Worm (Caenorhabditis elegans) whole organism, mixed stage, embryonic: ENCODE measurements around the gene F43G6.10.

Experiments used
- bed-3 ChIP-seq: fragments of 200-800 bp; sonication (Bioruptor generic); optimal IDR thresholded peaks from 3 replicates; lab custom pipeline; 2018; ENCODE audit warnings: mild to moderate bottlenecking, missing genetic modification characterization, moderate library complexity, missing compliant biosample characterization
- blmp-1 ChIP-seq: fragments of 150-350 bp; optimal IDR thresholded peaks from 2 replicates; lab custom pipeline; 2014; ENCODE audit warnings: missing biosample characterization, missing genetic modification characterization
- ceh-39 ChIP-seq: fragments of 150-350 bp; optimal IDR thresholded peaks from 2 replicates; lab custom pipeline; 2014; ENCODE audit warnings: missing biosample characterization, missing genetic modification characterization
- ceh-43 ChIP-seq: fragments of 200-800 bp; sonication (Bioruptor generic); optimal IDR thresholded peaks from 2 replicates; lab custom pipeline; 2018; ENCODE audit warnings: mild to moderate bottlenecking, missing genetic modification characterization, moderate library complexity, missing compliant biosample characterization
- ceh-83 ChIP-seq: fragments of 200-800 bp; sonication (Bioruptor generic); optimal IDR thresholded peaks from 2 replicates; lab custom pipeline; 2018; ENCODE audit warnings: mild to moderate bottlenecking, missing genetic modification characterization, missing compliant biosample characterization
- drap-1 ChIP-seq: fragments of 200-800 bp; sonication (Bioruptor generic); optimal IDR thresholded peaks from 3 replicates; lab custom pipeline; 2018; ENCODE audit warnings: mild to moderate bottlenecking, missing genetic modification characterization, missing compliant biosample characterization
- elt-1 ChIP-seq: sonication (generic microtip); optimal IDR thresholded peaks from 2 replicates; lab custom pipeline; 2017; ENCODE audit warnings: missing genetic modification characterization, mild to moderate bottlenecking, missing compliant biosample characterization, antibody characterized with exemption, moderate library complexity, borderline replicate concordance; ENCODE audit not compliant: insufficient read depth
- elt-3 ChIP-seq: fragments of 150-350 bp; optimal IDR thresholded peaks from 2 replicates; lab custom pipeline; 2014; ENCODE audit warnings: missing biosample characterization, missing genetic modification characterization
- flh-1 ChIP-seq: fragments of 200-800 bp; sonication (Bioruptor generic); optimal IDR thresholded peaks from 2 replicates; lab custom pipeline; 2018; ENCODE audit warnings: mild to moderate bottlenecking, missing genetic modification characterization, moderate library complexity, missing compliant biosample characterization
- ham-2 ChIP-seq: fragments of 200-800 bp; sonication (Bioruptor generic); optimal IDR thresholded peaks from 2 replicates; lab custom pipeline; 2018; ENCODE audit warnings: mild to moderate bottlenecking, missing genetic modification characterization, missing compliant biosample characterization
- lin-32 ChIP-seq: fragments of 200-800 bp; sonication (Bioruptor generic); optimal IDR thresholded peaks from 2 replicates; lab custom pipeline; 2018; ENCODE audit warnings: mild to moderate bottlenecking, missing genetic modification characterization, missing compliant biosample characterization
- lsy-2 ChIP-seq: fragments of 150-350 bp; optimal IDR thresholded peaks from 2 replicates; lab custom pipeline; 2014; ENCODE audit warnings: missing biosample characterization, missing genetic modification characterization
- mep-1 ChIP-seq: fragments of 150-350 bp; optimal IDR thresholded peaks from 2 replicates; lab custom pipeline; 2017; ENCODE audit warnings: missing biosample characterization, missing genetic modification reagents, missing genetic modification characterization, inconsistent platforms
- nhr-2 ChIP-seq: fragments of 150-350 bp; optimal IDR thresholded peaks from 2 replicates; lab custom pipeline; 2014; ENCODE audit warnings: missing biosample characterization, missing genetic modification characterization
- nhr-28 ChIP-seq: fragments of 150-350 bp; optimal IDR thresholded peaks from 2 replicates; lab custom pipeline; 2014; ENCODE audit warnings: missing biosample characterization, missing genetic modification characterization
- nhr-76 ChIP-seq: sonication (generic microtip); optimal IDR thresholded peaks from 2 replicates; lab custom pipeline; 2017; ENCODE audit warnings: missing biosample characterization, missing genetic modification characterization
- pha-4 ChIP-seq: fragments of 150-350 bp; optimal IDR thresholded peaks from 2 replicates; lab custom pipeline; 2018; ENCODE audit warnings: missing biosample characterization, missing genetic modification reagents, missing genetic modification characterization
- sem-2 ChIP-seq: fragments of 200-800 bp; sonication (Bioruptor generic); optimal IDR thresholded peaks from 2 replicates; lab custom pipeline; 2018; ENCODE audit warnings: mild to moderate bottlenecking, missing genetic modification characterization, missing compliant biosample characterization
- tbx-8 ChIP-seq: fragments of 200-800 bp; sonication (Bioruptor generic); optimal IDR thresholded peaks from 2 replicates; lab custom pipeline; 2018; ENCODE audit warnings: mild to moderate bottlenecking, missing genetic modification characterization, moderate library complexity, missing compliant biosample characterization
- zip-8 ChIP-seq: fragments of 150-350 bp; optimal IDR thresholded peaks from 2 replicates; lab custom pipeline; 2014; ENCODE audit warnings: missing biosample characterization, missing genetic modification characterization
- ztf-11 ChIP-seq: fragments of 150-350 bp; optimal IDR thresholded peaks from 2 replicates; lab custom pipeline; 2014; ENCODE audit warnings: missing biosample characterization, missing genetic modification characterization

Gene F43G6.10

ce11 chrII:11856361-11856760 lies 47.2 kb downstream of the F43G6.10 start, which contains the start of gene clh-1:
clh-1 (minus strand) TSS chrII:11856461.
- TF ChIP-seq pha-4 (tag; lab: Kevin White, UChicago) (no peak), drap-1 (no peak), nhr-2 (tag; lab: Kevin White, UChicago) (no peak), zip-8 (tag; lab: Kevin White, UChicago) (no peak), elt-3 (no peak), nhr-76 (no peak), ceh-39 (tag; lab: Kevin White, UChicago) (no peak)

- TF ChIP-seq flh-1 (GFP tag; lab: Kevin White, UChicago), result no peak
- no peak for TF ChIP-seq ceh-39 (tag; lab: Kevin White, UChicago)
- TF ChIP-seq sem-2 (GFP tag; lab: Kevin White, UChicago), result no peak
- no peak for TF ChIP-seq lsy-2 (tag; lab: Kevin White, UChicago)
- TF ChIP-seq mep-1, result no peak
- TF ChIP-seq ham-2 (GFP tag; lab: Kevin White, UChicago), result no peak
- no peak for TF ChIP-seq drap-1
- TF ChIP-seq lin-32 (GFP tag; lab: Kevin White, UChicago), result no peak
- TF ChIP-seq ceh-83 (GFP tag; lab: Kevin White, UChicago), result no peak
- TF ChIP-seq nhr-28 (tag; lab: Kevin White, UChicago), result no peak
- no peak for TF ChIP-seq zip-8 (tag; lab: Kevin White, UChicago)
- TF ChIP-seq nhr-2 (tag; lab: Kevin White, UChicago), result no peak
- no peak for TF ChIP-seq ztf-11 (tag; lab: Kevin White, UChicago)
- TF ChIP-seq elt-1 (tag; lab: Kevin White, UChicago), result no peak
- TF ChIP-seq tbx-8 (GFP tag; lab: Kevin White, UChicago), result no peak
- TF ChIP-seq ceh-43 (GFP tag; lab: Kevin White, UChicago), result no peak
- TF ChIP-seq bed-3 (GFP tag; lab: Kevin White, UChicago), result no peak
- no peak for TF ChIP-seq pha-4 (tag; lab: Kevin White, UChicago)
- no peak for TF ChIP-seq blmp-1 (tag; lab: Kevin White, UChicago)
- TF ChIP-seq, all 35 proteins: peak for 0
These were observed 50.7 kb downstream of the F43G6.10 start for ce11 chrII:11859833-11860232.
